Worm (Caenorhabditis elegans): Measurements from ENCODE around the gene ZK355.8.

DNA sequence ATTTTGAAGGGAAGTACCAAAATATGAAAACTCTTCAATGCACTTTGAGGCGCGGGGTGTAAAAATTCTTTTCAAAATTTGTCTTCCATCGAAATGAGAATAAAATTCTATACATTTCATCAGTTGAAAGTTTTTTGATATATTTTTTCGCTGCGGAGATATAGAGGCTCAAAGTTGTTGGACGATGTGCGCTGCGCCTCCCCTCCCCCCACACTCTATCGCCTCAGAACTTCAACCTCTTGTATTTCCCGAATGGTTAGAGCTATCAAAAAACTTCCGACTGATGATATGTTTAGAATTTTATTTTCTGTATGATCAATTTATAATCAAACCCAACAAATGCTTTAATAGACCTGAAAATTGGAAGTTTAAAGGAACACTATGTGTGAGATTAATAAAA lies 21.0 kb downstream of the ZK355.8 start:
- no peak for TF ChIP-seq attf-3 (GFP tag; conservative IDR thresholded peaks at IDR 0.05)
- no peak for TF ChIP-seq nfya-1 (tag; optimal IDR thresholded peaks at IDR 0.05; ENCODE audit: borderline replicate concordance, insufficient read depth)
- TF ChIP-seq mcd-1 (GFP tag; IDR thresholded peaks at IDR 0.05): no peak
- TF ChIP-seq dox-1 (GFP tag; IDR thresholded peaks at IDR 0.05): no peak
- TF ChIP-seq ama-1 (optimal IDR thresholded peaks at IDR 0.05): no peak
- TF ChIP-seq ama-1 (GFP tag; optimal IDR thresholded peaks at IDR 0.05): no peak
- TF ChIP-seq F49E8.2 (tag; optimal IDR thresholded peaks at IDR 0.05; ENCODE audit: insufficient read depth): no peak
- TF ChIP-seq him-1 (tag; optimal IDR thresholded peaks at IDR 0.05): no peak
- TF ChIP-seq F57A8.1 (GFP tag; optimal IDR thresholded peaks at IDR 0.05): no peak
- no peak for TF ChIP-seq bed-2 (GFP tag; IDR thresholded peaks at IDR 0.05)
- TF ChIP-seq ceh-58 (GFP tag; IDR thresholded peaks at IDR 0.05): no peak
- TF ChIP-seq snpc-1.3 (tag; optimal IDR thresholded peaks at IDR 0.05; ENCODE audit: insufficient read depth): no peak
